Fruit fly (Drosophila melanogaster): ENCODE measurements around the gene santa-maria.

Gene santa-maria

DNA sequence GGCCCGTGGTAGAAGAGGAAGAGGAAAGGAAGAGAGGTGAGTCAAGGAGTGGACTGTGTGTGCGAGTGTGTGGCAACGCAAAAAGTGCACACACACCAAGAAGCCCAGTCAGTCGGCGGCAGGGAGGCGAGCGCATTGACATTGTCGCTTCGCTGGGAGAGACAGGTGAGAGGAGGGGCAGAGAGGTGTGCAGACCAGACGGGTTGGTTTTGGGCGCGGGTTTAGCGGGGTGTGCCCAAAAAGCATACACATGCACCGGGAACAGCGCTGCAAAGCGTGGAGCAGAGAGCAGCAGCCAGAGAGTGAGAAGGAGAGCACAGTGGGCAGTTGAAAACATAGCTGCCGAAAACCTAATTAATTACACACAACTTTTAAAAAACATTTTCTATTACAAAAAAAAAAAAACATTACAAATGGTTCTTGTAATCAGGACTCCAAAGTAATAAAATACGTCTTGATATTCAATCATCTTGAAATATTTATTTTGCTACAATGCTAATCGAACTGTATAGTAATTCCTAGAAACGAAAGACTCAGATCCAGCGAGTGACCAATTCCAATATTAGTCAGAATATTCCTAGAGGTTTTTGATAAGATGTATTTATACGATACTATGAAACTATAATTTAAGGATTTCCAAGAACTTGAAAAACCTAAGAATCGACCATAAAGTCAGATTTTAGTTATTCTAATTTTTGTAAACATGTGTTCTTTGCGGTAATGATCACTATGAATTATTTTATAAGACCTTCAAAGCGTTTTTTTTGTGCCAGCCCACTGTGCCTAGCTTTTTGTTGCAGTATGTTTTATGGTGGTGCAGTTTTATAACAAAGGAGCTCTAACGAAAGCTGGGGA lies 28.4 kb downstream of the santa-maria start (continued):
- TF ChIP-seq prd (optimal IDR thresholded peaks at IDR 0.05) (no peak), prd (GFP tag; IDR thresholded peaks at IDR 0.05) (no peak), CG4617 (GFP tag; optimal IDR thresholded peaks at IDR 0.05; ENCODE audit: borderline replicate concordance) (no peak), tap (tag; optimal IDR thresholded peaks at IDR 0.05) (no peak), MBD-R2 (GFP tag; IDR thresholded peaks at IDR 0.05) (no peak), lmd (GFP tag; IDR thresholded peaks at IDR 0.05) (no peak; the same call in 1 of the 2 replicates), H2.0 (GFP tag; IDR thresholded peaks at IDR 0.05) (0 out of 2 replicates have a peak, but pooled peaks have one; percentile 23), CG11085 (GFP tag; IDR thresholded peaks at IDR 0.05) (no peak), Ptx1 (GFP tag; IDR thresholded peaks at IDR 0.05) (no peak), CG30431 (GFP tag; optimal IDR thresholded peaks at IDR 0.05) (peak; percentile 7), C15 (GFP tag; IDR thresholded peaks at IDR 0.05) (no peak), trh (GFP tag; optimal IDR thresholded peaks at IDR 0.05) (no peak), ftz-f1 (GFP tag; optimal IDR thresholded peaks at IDR 0.05) (no peak), CG8944 (GFP tag; optimal IDR thresholded peaks at IDR 0.05) (no peak), caup (GFP tag; optimal IDR thresholded peaks at IDR 0.05; ENCODE audit: severe bottlenecking) (no peak), fd96Cb (tag; optimal IDR thresholded peaks at IDR 0.05) (no peak), CG12104 (GFP tag; optimal IDR thresholded peaks at IDR 0.05) (no peak), CG12942 (GFP tag; optimal IDR thresholded peaks at IDR 0.05) (no peak), CG2712 (tag; optimal IDR thresholded peaks at IDR 0.05) (peak; percentile 22), CG1832 (GFP tag; optimal IDR thresholded peaks at IDR 0.05) (no peak), CG14050 (GFP tag; IDR thresholded peaks at IDR 0.05) (no peak), CG43689 (GFP tag; IDR thresholded peaks at IDR 0.05) (no peak), CG7556 (GFP tag; optimal IDR thresholded peaks at IDR 0.05) (peak; percentile 33), Dp (GFP tag; optimal IDR thresholded peaks at IDR 0.05) (no peak), Usf (GFP tag; optimal IDR thresholded peaks at IDR 0.05) (no peak), E2f2 (GFP tag; IDR thresholded peaks at IDR 0.05) (peak; percentile 22; the same call in 1 of the 2 replicates), CG11093 (GFP tag; IDR thresholded peaks at IDR 0.05) (no peak), aop (GFP tag; IDR thresholded peaks at IDR 0.05) (no peak), CG4424 (GFP tag; optimal IDR thresholded peaks at IDR 0.05) (peak; percentile 26), CG12236 (GFP tag; optimal IDR thresholded peaks at IDR 0.05) (no peak), CG34376 (GFP tag; optimal IDR thresholded peaks at IDR 0.05) (no peak), gem (tag; optimal IDR thresholded peaks at IDR 0.05) (peak; percentile 27), Camta (GFP tag; optimal IDR thresholded peaks at IDR 0.05) (no peak)

DNA sequence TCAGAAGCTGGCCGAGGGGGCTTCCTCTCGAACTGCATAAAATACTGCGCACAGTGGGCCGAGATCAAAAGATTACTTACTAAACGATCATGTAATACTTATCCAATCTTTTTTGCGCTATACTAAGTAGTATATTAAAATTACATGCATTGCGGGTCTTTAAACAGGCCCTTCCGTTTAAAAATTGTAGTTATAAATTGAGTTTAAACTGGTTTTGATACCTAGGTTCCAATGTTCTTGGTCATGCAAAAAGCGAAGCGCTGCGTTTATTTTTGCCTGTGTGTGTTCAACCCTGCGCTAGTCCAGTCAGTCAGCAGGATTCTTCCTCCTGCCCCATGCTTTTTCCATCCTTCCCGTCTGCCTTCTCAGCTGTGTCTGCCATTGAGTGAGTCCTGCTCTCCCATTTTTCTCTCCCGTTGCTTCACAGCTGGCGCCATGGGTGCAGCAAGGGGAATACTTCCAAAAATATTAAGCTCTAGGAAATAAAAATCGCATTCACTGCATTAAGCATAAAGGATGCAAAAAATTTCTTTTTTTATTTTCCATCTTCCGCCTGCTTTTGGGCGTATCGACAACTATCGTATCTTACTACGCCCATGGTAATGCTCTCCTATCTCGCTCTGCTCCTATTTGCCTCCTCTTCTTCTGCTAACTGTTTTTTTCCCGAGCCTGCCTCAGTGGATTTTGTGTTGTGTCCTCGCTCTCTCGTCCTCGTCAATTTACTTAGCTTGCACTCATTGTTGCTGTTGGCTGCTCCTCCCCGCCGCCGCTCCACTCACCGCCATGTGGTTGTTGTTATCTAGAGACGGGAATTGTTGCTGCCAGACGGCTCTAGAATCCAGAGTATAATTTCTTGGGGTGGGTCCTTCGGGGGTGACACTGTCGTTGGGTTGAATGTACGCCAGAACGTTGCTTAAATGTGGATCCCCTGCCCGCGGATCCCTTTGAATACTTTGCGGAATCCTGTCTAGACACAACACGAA lies 30.4 kb downstream of the santa-maria start:
- TF ChIP-seq CG18599 (GFP tag; optimal IDR thresholded peaks at IDR 0.05) = peak; percentile 94
- no peak for TF ChIP-seq Lim3 (GFP tag; IDR thresholded peaks at IDR 0.05)
- no peak for TF ChIP-seq CG8290 (GFP tag; optimal IDR thresholded peaks at IDR 0.05)
- peak in 1 of 2 experiments; percentile 62 for TF ChIP-seq CG8290 (tag; optimal IDR thresholded peaks at IDR 0.05)
- TF ChIP-seq Spps (tag; optimal IDR thresholded peaks at IDR 0.05) = no peak
- TF ChIP-seq CG11085 (GFP tag; IDR thresholded peaks at IDR 0.05) = peak; percentile 48; the same call in 1 of the 2 replicates
- TF ChIP-seq bigmax (GFP tag; optimal IDR thresholded peaks at IDR 0.05) = no peak
- TF ChIP-seq Poxn (GFP tag; IDR thresholded peaks at IDR 0.05) = peak; percentile 29; the same call in 1 of the 2 replicates
- TF ChIP-seq CG17359 (tag; optimal IDR thresholded peaks at IDR 0.05) = peak; percentile 49
- peak; percentile 87 for TF ChIP-seq CG32532 (GFP tag; IDR thresholded peaks at IDR 0.05)
- peak; percentile 69 for TF ChIP-seq HmgZ (tag; optimal IDR thresholded peaks at IDR 0.05)
- no peak for TF ChIP-seq en (GFP tag; optimal IDR thresholded peaks at IDR 0.05)
- TF ChIP-seq tio (GFP tag; optimal IDR thresholded peaks at IDR 0.05) = peak; percentile 37
- TF ChIP-seq gem (tag; optimal IDR thresholded peaks at IDR 0.05) = peak; percentile 74
- TF ChIP-seq ERR (GFP tag; optimal IDR thresholded peaks at IDR 0.05) = peak; percentile 69
- TF ChIP-seq CG15269 (tag; optimal IDR thresholded peaks at IDR 0.05) = peak; percentile 69
- no peak for TF ChIP-seq MTF-1 (GFP tag; optimal IDR thresholded peaks at IDR 0.05; ENCODE audit: borderline replicate concordance)
- TF ChIP-seq HLH3B (GFP tag; IDR thresholded peaks at IDR 0.05) = peak; percentile 79
